Worm (Caenorhabditis elegans) whole organism, L4 larva: Measurements from ENCODE around the gene F14E5.2.

Source experiments
- ceh-28 ChIP-seq: fragments of 150-350 bp; optimal IDR thresholded peaks from 2 replicates; lab custom pipeline; 2014; ENCODE audit warnings: missing biosample characterization, missing genetic modification reagents, missing genetic modification characterization
- ceh-82 ChIP-seq: sonication (generic microtip); optimal IDR thresholded peaks from 2 replicates; lab custom pipeline; 2017; ENCODE audit warnings: missing biosample characterization, missing genetic modification characterization
- daf-19 ChIP-seq: fragments of 200-800 bp; sonication (Bioruptor generic); conservative IDR thresholded peaks from 2 replicates; pipeline ENCODE4 v1.3.6; 2022; ENCODE audit warnings: missing genetic modification characterization, missing compliant biosample characterization
- daf-8 ChIP-seq: fragments of 200-800 bp; sonication (Bioruptor generic); IDR thresholded peaks from 2 replicates; pipeline ENCODE4 v1.3.6; 2022; ENCODE audit warnings: missing genetic modification characterization, missing compliant biosample characterization
- dmd-8 ChIP-seq: fragments of 200-800 bp; sonication (Bioruptor generic); IDR thresholded peaks from 2 replicates; pipeline ENCODE4 v1.3.6; 2022; ENCODE audit warnings: missing genetic modification characterization, missing compliant biosample characterization
- fos-1 ChIP-seq: fragments of 150-350 bp; optimal IDR thresholded peaks from 2 replicates; lab custom pipeline; 2014; ENCODE audit warnings: missing biosample characterization, missing genetic modification characterization
- hlh-11 ChIP-seq: fragments of 200-800 bp; sonication (Bioruptor generic); optimal IDR thresholded peaks from 2 replicates; lab custom pipeline; 2018; ENCODE audit warnings: mild to moderate bottlenecking, missing genetic modification characterization, missing compliant biosample characterization
- lin-15B ChIP-seq: fragments of 150-350 bp; sonication (generic microtip); optimal IDR thresholded peaks from 3 replicates; lab custom pipeline; 2014; ENCODE audit warnings: missing biosample characterization, missing genetic modification characterization
- lin-39 ChIP-seq: fragments of 150-350 bp; optimal IDR thresholded peaks from 2 replicates; lab custom pipeline; 2014; ENCODE audit warnings: missing biosample characterization, missing genetic modification reagents, missing genetic modification characterization
- nhr-25 ChIP-seq: sonication (generic microtip); optimal IDR thresholded peaks from 2 replicates; lab custom pipeline; 2017; ENCODE audit warnings: missing genetic modification characterization, mild to moderate bottlenecking, missing compliant biosample characterization, antibody characterized with exemption, moderate library complexity, borderline replicate concordance; ENCODE audit not compliant: insufficient read depth
- skn-1 ChIP-seq: fragments of 150-350 bp; optimal IDR thresholded peaks from 2 replicates; lab custom pipeline; 2014; ENCODE audit warnings: missing biosample characterization, missing genetic modification characterization
- snpc-4 ChIP-seq: fragments of 150-350 bp; optimal IDR thresholded peaks from 2 replicates; lab custom pipeline; 2014; ENCODE audit warnings: missing biosample characterization, missing genetic modification characterization
- unc-130 ChIP-seq: sonication (generic microtip); optimal IDR thresholded peaks from 2 replicates; lab custom pipeline; 2016; ENCODE audit warnings: missing genetic modification reagents, missing genetic modification characterization, missing compliant biosample characterization
- unc-62 ChIP-seq, 3 experiments: fragments of 150-350 bp in 1 of 3; sonication (generic microtip); optimal IDR thresholded peaks in 2 of 3; peaks in 1 of 3; 1 replicate in 1 of 3; 2 replicates in 2 of 3; lab custom pipeline; 2014 to 2017; ENCODE audit warnings: missing biosample characterization in 3 of 3, missing genetic modification characterization in 3 of 3, missing genetic modification reagents in 3 of 3, missing genotype in 1 of 3

ce11 chrII:8431954-8432353 is 3.3 kb upstream of the F14E5.2 start, which contains the start of gene acp-2:
- no peak for TF ChIP-seq lin-15B (tag; lab: Kevin White, UChicago)
- TF ChIP-seq daf-8 = no peak
- TF ChIP-seq nhr-25 (tag; lab: Kevin White, UChicago) = no peak
- TF ChIP-seq fos-1 (tag; lab: Kevin White, UChicago) = no peak
- TF ChIP-seq skn-1 (tag; lab: Kevin White, UChicago) = no peak
- TF ChIP-seq ceh-82 = no peak
- no peak for TF ChIP-seq hlh-11 (tag; lab: Kevin White, UChicago)
- TF ChIP-seq unc-62 (GFP tag; optimal IDR thresholded peaks at IDR 0.05 in 1 of 2; lab: Kevin White, UChicago) = no peak
- TF ChIP-seq unc-62 (tag; optimal IDR thresholded peaks at IDR 0.05; lab: Kevin White, UChicago) = no peak
- no peak for TF ChIP-seq snpc-4 (tag; lab: Kevin White, UChicago)
- no peak for TF ChIP-seq ceh-28 (tag; lab: Kevin White, UChicago)
- TF ChIP-seq dmd-8 (GFP tag; lab: Robert Waterston, UW) = no peak
- no peak for TF ChIP-seq lin-39 (tag; lab: Kevin White, UChicago)
- no peak for TF ChIP-seq unc-130
- TF ChIP-seq daf-19 (GFP tag; lab: Robert Waterston, UW) = no peak
